Fruit fly (Drosophila melanogaster): ENCODE measurements around the gene Afti.
A peak's percentile ranks its signal among the peaks of the same experiment; 100 is the strongest.

The Afti gene

DNA sequence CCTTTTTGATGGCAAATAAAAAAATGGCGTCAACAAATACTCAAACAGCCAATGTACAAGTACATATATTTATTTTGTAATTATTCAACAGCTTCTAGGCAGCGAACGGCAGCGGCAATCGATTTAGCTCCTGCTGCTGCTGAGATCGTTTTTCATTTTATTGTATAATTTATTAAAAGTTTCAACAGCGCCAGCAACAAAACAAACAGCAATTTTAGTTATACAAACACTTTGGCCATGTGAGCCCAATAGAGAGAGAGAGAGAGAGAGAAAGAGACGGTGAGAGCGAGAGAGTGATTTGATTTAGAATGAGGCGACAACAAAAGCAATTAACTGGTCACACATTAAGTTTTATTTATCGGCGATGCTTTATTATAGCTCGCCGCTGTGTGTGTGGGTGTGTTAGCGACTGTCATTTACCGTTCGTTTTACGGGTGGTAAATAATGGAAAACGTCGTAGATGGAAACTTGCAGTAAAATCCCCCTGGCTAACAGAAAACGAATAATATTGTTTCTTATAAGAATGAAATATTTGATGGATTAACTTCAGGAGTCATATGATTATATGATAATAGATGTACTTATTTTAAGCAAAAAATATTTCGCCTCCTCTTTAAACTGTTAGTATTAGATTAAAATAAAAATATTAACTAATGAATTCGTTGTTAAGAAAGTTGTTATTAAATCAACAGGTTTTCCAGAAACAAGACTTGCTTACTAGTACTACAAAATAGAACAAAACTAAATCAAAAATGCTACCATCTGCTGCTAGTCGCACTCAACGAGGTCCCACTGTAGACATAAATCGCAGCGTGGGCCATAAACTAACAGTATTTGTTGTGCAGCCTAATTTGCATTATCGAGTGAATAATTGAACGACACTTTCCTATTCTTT, 41.2 kb downstream of the Afti start:
- TF ChIP-seq tj (GFP tag; optimal IDR thresholded peaks at IDR 0.05) (no peak), CG7045 (GFP tag; optimal IDR thresholded peaks at IDR 0.05) (peak; percentile 39), kay (GFP tag; ENCODE audit: borderline replicate concordance) (peak; percentile 96), pad (GFP tag; optimal IDR thresholded peaks at IDR 0.05) (peak; percentile 1), CG11617 (GFP tag; optimal IDR thresholded peaks at IDR 0.05) (no peak), cnc (optimal IDR thresholded peaks at IDR 0.05) (no peak), CG7101 (tag; optimal IDR thresholded peaks at IDR 0.05) (peak; percentile 9), Hr96 (GFP tag; optimal IDR thresholded peaks at IDR 0.05) (no peak), CG1620 (GFP tag; optimal IDR thresholded peaks at IDR 0.05) (no peak), CG5204 (GFP tag; optimal IDR thresholded peaks at IDR 0.05) (peak; percentile 58), CG14711 (tag; optimal IDR thresholded peaks at IDR 0.05) (peak; percentile 5), ovo (GFP tag; optimal IDR thresholded peaks at IDR 0.05) (peak; percentile 96), Crg-1 (GFP tag; optimal IDR thresholded peaks at IDR 0.05) (no peak), CG33017 (tag; optimal IDR thresholded peaks at IDR 0.05) (no peak), CG12768 (GFP tag; optimal IDR thresholded peaks at IDR 0.05) (no peak), Clk (GFP tag; optimal IDR thresholded peaks at IDR 0.05) (no peak), toe (GFP tag; optimal IDR thresholded peaks at IDR 0.05) (no peak), bab1 (GFP tag; optimal IDR thresholded peaks at IDR 0.05) (no peak), Mnt (GFP tag; optimal IDR thresholded peaks at IDR 0.05) (peak; percentile 37), cic (GFP tag; optimal IDR thresholded peaks at IDR 0.05) (peak; percentile 76)

DNA sequence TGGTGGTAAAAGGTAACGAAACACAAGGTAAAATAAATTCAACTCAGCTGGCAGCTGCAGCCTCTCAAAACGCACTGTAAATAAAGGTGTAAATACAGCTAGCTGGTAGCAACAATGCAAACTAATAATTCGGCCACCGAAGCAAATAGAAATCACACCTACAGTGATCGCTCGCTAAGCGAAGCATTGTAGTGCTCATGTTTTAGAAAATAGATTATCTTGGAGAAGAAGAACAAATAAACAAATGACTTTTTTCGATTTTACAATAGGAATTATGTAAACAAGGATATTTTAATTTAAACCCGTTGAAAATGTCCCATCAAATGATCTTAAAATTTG, 42.1 kb downstream of the Afti start:
- TF ChIP-seq CG5204 (GFP tag; optimal IDR thresholded peaks at IDR 0.05) (no peak), CG7101 (tag; optimal IDR thresholded peaks at IDR 0.05) (peak; percentile 17), kay (GFP tag; ENCODE audit: borderline replicate concordance) (no peak), cnc (optimal IDR thresholded peaks at IDR 0.05) (no peak), pad (GFP tag; optimal IDR thresholded peaks at IDR 0.05) (no peak), Hr96 (GFP tag; optimal IDR thresholded peaks at IDR 0.05) (peak; percentile 12), Mnt (GFP tag; optimal IDR thresholded peaks at IDR 0.05) (no peak), bab1 (GFP tag; optimal IDR thresholded peaks at IDR 0.05) (no peak), toe (GFP tag; optimal IDR thresholded peaks at IDR 0.05) (no peak), CG1620 (GFP tag; optimal IDR thresholded peaks at IDR 0.05) (no peak), CG12768 (GFP tag; optimal IDR thresholded peaks at IDR 0.05) (no peak), CG7045 (GFP tag; optimal IDR thresholded peaks at IDR 0.05) (no peak), Crg-1 (GFP tag; optimal IDR thresholded peaks at IDR 0.05) (no peak), ovo (GFP tag; optimal IDR thresholded peaks at IDR 0.05) (no peak), Clk (GFP tag; optimal IDR thresholded peaks at IDR 0.05) (no peak), CG14711 (tag; optimal IDR thresholded peaks at IDR 0.05) (no peak), tj (GFP tag; optimal IDR thresholded peaks at IDR 0.05) (no peak), CG11617 (GFP tag; optimal IDR thresholded peaks at IDR 0.05) (no peak), cic (GFP tag; optimal IDR thresholded peaks at IDR 0.05) (no peak), CG33017 (tag; optimal IDR thresholded peaks at IDR 0.05) (peak; percentile 1)

DNA sequence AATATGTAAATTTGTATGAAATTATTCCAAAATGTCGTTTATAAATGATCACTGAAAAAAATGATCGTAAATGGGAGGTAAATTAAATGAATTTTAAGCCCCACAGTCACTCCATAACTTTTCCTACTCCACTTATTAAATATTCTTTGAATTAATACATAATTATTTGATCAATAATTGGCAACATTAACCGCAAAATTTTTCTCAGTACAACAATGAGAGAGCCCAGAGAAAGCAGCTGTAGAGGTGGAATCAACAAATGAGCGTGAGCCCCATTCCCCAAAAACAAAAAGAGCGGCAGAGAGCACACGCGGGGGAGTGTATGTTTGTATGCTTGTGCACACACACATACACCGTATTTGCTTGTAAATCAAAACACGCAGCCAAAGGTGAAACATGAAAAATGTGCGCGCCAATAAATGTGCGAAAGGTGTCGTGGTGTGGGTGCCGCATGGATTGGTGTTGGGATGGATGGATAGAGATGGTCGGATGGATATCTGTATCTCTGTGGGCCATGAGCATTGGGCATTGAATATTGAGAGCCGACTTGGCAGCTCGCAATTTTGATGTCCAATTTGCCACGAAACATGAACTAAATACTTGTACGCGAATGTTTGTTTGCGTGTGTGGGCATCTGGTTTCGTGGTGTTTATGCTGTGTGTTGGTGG, 42.6 kb downstream of the Afti start:
- TF ChIP-seq tj (GFP tag; optimal IDR thresholded peaks at IDR 0.05) (peak; percentile 67), CG33017 (tag; optimal IDR thresholded peaks at IDR 0.05) (peak; percentile 95), Mnt (GFP tag; optimal IDR thresholded peaks at IDR 0.05) (peak; percentile 57), Crg-1 (GFP tag; optimal IDR thresholded peaks at IDR 0.05) (peak; percentile 66), CG11617 (GFP tag; optimal IDR thresholded peaks at IDR 0.05) (peak; percentile 88), Clk (GFP tag; optimal IDR thresholded peaks at IDR 0.05) (peak; percentile 89), ovo (GFP tag; optimal IDR thresholded peaks at IDR 0.05) (peak; percentile 32), kay (GFP tag; ENCODE audit: borderline replicate concordance) (no peak), cnc (optimal IDR thresholded peaks at IDR 0.05) (no peak), pad (GFP tag; optimal IDR thresholded peaks at IDR 0.05) (peak; percentile 72), CG12768 (GFP tag; optimal IDR thresholded peaks at IDR 0.05) (peak; percentile 91), toe (GFP tag; optimal IDR thresholded peaks at IDR 0.05) (peak; percentile 71), CG5204 (GFP tag; optimal IDR thresholded peaks at IDR 0.05) (peak; percentile 93), CG7045 (GFP tag; optimal IDR thresholded peaks at IDR 0.05) (peak; percentile 94), CG7101 (tag; optimal IDR thresholded peaks at IDR 0.05) (peak; percentile 95), cic (GFP tag; optimal IDR thresholded peaks at IDR 0.05) (peak; percentile 71), CG14711 (tag; optimal IDR thresholded peaks at IDR 0.05) (peak; percentile 92), Hr96 (GFP tag; optimal IDR thresholded peaks at IDR 0.05) (peak; percentile 60), CG1620 (GFP tag; optimal IDR thresholded peaks at IDR 0.05) (peak; percentile 41), bab1 (GFP tag; optimal IDR thresholded peaks at IDR 0.05) (peak; percentile 74)

DNA sequence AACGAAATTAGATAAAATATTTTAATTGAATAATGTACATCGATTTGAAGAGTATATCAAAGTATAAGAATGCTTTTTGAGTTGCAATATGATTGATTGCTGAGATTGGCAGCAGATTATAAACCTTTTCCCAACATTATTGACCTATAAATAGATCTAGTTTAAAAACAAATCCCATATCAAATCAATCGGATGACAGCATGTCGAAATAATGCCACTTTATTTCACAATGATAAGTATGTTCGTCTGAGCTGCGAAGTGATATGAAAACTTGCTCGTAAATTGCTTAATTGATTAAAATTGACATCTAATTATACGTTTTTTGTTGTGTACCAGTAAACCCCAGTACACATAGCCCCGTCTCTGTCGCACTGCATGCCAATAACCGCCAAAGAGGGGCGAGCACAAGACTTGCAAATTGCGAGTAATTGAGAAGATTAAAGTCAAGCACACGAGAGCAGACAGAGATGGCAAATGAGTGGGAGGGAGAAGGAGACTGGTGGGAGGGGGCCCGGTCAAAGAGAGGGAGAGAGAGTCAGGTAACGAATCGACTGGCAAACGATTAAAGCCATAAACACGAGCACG, 43.4 kb downstream of the Afti start:
- TF ChIP-seq Clk (GFP tag; optimal IDR thresholded peaks at IDR 0.05) = no peak
- peak; percentile 92 for TF ChIP-seq pad (GFP tag; optimal IDR thresholded peaks at IDR 0.05)
- TF ChIP-seq ovo (GFP tag; optimal IDR thresholded peaks at IDR 0.05) = peak; percentile 53
- peak; percentile 75 for TF ChIP-seq cic (GFP tag; optimal IDR thresholded peaks at IDR 0.05)
- no peak for TF ChIP-seq Crg-1 (GFP tag; optimal IDR thresholded peaks at IDR 0.05)
- no peak for TF ChIP-seq CG7045 (GFP tag; optimal IDR thresholded peaks at IDR 0.05)
- peak; percentile 36 for TF ChIP-seq CG1620 (GFP tag; optimal IDR thresholded peaks at IDR 0.05)
- no peak for TF ChIP-seq CG33017 (tag; optimal IDR thresholded peaks at IDR 0.05)
- TF ChIP-seq Mnt (GFP tag; optimal IDR thresholded peaks at IDR 0.05) = no peak
- no peak for TF ChIP-seq toe (GFP tag; optimal IDR thresholded peaks at IDR 0.05)
- TF ChIP-seq kay (GFP tag; ENCODE audit: borderline replicate concordance) = peak; percentile 94
- no peak for TF ChIP-seq CG12768 (GFP tag; optimal IDR thresholded peaks at IDR 0.05)

Data from whole organism, adult.